Fruit fly (Drosophila melanogaster): Measurements from ENCODE around the gene Pde11.

The Pde11 gene

dm6 chr2L:18559084-18559483, 31.1 kb downstream of the Pde11 start:
- TF ChIP-seq GATAd (GFP tag; optimal IDR thresholded peaks at IDR 0.05) (peak; percentile 12), Mio (GFP tag; optimal IDR thresholded peaks at IDR 0.05) (no peak), rgr (GFP tag; optimal IDR thresholded peaks at IDR 0.05) (peak; percentile 19), Hr83 (GFP tag; optimal IDR thresholded peaks at IDR 0.05; ENCODE audit: poor library complexity, severe bottlenecking) (peak; percentile 25), pan (optimal IDR thresholded peaks at IDR 0.05) (no peak), Hnf4 (GFP tag; optimal IDR thresholded peaks at IDR 0.05) (peak; percentile 26), tai (GFP tag; optimal IDR thresholded peaks at IDR 0.05) (no peak), Abd-B (GFP tag; optimal IDR thresholded peaks at IDR 0.05) (no peak), h (GFP tag; optimal IDR thresholded peaks at IDR 0.05) (peak; percentile 78), Rel (GFP tag; optimal IDR thresholded peaks at IDR 0.05) (no peak), Rel (tag; optimal IDR thresholded peaks at IDR 0.05) (peak; percentile 54), OdsH (GFP tag; optimal IDR thresholded peaks at IDR 0.05) (peak; percentile 41), CG32264 (GFP tag; optimal IDR thresholded peaks at IDR 0.05) (no peak), Sp1 (GFP tag; optimal IDR thresholded peaks at IDR 0.05) (peak; percentile 19), foxo (GFP tag; optimal IDR thresholded peaks at IDR 0.05) (peak in 1 of 2 experiments; percentile 28), psq (GFP tag; optimal IDR thresholded peaks at IDR 0.05) (peak; percentile 28), CG9705 (GFP tag; optimal IDR thresholded peaks at IDR 0.05) (peak; percentile 20), Dif (GFP tag; optimal IDR thresholded peaks at IDR 0.05; ENCODE audit: partially characterized antibody) (no peak), Hr78 (GFP tag; optimal IDR thresholded peaks at IDR 0.05) (no peak), sage (GFP tag; optimal IDR thresholded peaks at IDR 0.05) (no peak), CrebA (GFP tag; optimal IDR thresholded peaks at IDR 0.05; ENCODE audit: borderline replicate concordance) (peak; percentile 54)

DNA sequence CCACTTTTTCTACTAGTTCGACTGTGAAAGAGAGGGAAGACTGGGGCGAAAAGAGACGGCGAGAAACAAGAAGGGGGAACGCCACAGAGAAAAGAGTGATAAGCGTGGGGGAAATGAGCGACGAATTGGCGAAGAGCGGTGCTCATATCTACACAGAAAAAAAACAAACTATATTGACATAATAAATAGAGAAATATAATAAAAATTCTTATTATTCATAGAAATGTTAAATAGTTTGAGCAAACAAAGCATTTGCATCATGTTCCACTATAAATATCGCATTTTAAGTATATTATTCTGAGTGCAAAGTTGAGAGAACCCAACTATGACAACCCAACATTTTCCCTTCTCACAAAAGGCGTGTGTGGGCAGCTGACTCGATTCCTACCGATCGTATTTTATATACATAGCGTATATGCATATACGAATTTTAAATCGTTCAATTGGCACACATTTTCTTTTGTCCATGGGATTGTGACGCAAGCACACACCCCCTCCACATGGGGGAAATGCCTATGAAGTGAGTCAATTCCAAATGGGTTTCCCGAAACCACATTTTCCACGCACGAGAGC, 32.1 kb downstream of the Pde11 start:
- TF ChIP-seq Sp1 (GFP tag; optimal IDR thresholded peaks at IDR 0.05) (no peak), HLH106 (tag; optimal IDR thresholded peaks at IDR 0.05) (peak; percentile 17), Dif (GFP tag; optimal IDR thresholded peaks at IDR 0.05; ENCODE audit: partially characterized antibody) (no peak), dsf (GFP tag; optimal IDR thresholded peaks at IDR 0.05; ENCODE audit: borderline replicate concordance) (no peak), Vsx2 (GFP tag; optimal IDR thresholded peaks at IDR 0.05; ENCODE audit: partially characterized antibody) (no peak), pan (optimal IDR thresholded peaks at IDR 0.05) (no peak), N (GFP tag; optimal IDR thresholded peaks at IDR 0.05) (no peak), sage (GFP tag; optimal IDR thresholded peaks at IDR 0.05) (peak; percentile 29), Mio (GFP tag; optimal IDR thresholded peaks at IDR 0.05) (no peak), Hnf4 (GFP tag; optimal IDR thresholded peaks at IDR 0.05) (peak; percentile 4), jim (GFP tag; optimal IDR thresholded peaks at IDR 0.05) (no peak), psq (GFP tag; optimal IDR thresholded peaks at IDR 0.05) (peak; percentile 48), sv (GFP tag; optimal IDR thresholded peaks at IDR 0.05) (peak; percentile 52), h (GFP tag; optimal IDR thresholded peaks at IDR 0.05) (peak; percentile 11), foxo (GFP tag; optimal IDR thresholded peaks at IDR 0.05) (peak in 1 of 2 experiments; percentile 73), br (GFP tag; optimal IDR thresholded peaks at IDR 0.05) (no peak), Rel (GFP tag; optimal IDR thresholded peaks at IDR 0.05) (no peak), Rel (tag; optimal IDR thresholded peaks at IDR 0.05) (no peak), CG32264 (GFP tag; optimal IDR thresholded peaks at IDR 0.05) (no peak), fru (GFP tag; optimal IDR thresholded peaks at IDR 0.05) (peak; percentile 39), Abd-B (GFP tag; optimal IDR thresholded peaks at IDR 0.05) (no peak), CG9705 (GFP tag; optimal IDR thresholded peaks at IDR 0.05) (no peak), woc (GFP tag; optimal IDR thresholded peaks at IDR 0.05) (no peak), OdsH (GFP tag; optimal IDR thresholded peaks at IDR 0.05) (peak; percentile 14), ey (GFP tag; optimal IDR thresholded peaks at IDR 0.05) (no peak), GATAd (GFP tag; optimal IDR thresholded peaks at IDR 0.05) (no peak), tai (GFP tag; optimal IDR thresholded peaks at IDR 0.05) (no peak), CrebA (GFP tag; optimal IDR thresholded peaks at IDR 0.05; ENCODE audit: borderline replicate concordance) (no peak), rgr (GFP tag; optimal IDR thresholded peaks at IDR 0.05) (peak; percentile 20)

DNA sequence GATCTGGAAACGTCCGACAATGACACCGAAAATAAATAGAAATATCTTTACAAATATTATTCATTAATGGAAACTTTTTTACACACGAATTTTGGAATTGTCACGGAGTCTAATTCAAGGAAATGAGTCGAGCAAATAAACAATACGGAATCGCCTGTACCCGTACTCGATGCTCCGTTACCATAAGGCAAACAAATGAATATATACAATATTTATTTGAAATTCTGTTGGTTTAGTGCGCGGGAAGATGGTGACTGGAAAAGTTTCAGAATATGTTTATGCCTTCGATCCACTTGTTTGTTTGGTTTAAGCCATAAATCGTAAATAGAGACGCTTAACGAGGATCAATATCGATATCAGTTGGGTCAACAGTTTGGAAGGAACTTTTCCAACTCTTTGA, 33.8 kb downstream of the Pde11 start:
- TF ChIP-seq dmrt93B (GFP tag; optimal IDR thresholded peaks at IDR 0.05) (no peak), Hnf4 (GFP tag; optimal IDR thresholded peaks at IDR 0.05) (no peak), brk (GFP tag; optimal IDR thresholded peaks at IDR 0.05) (no peak), Vsx2 (GFP tag; optimal IDR thresholded peaks at IDR 0.05; ENCODE audit: partially characterized antibody) (no peak), dsf (GFP tag; optimal IDR thresholded peaks at IDR 0.05; ENCODE audit: borderline replicate concordance) (no peak), fru (GFP tag; optimal IDR thresholded peaks at IDR 0.05) (no peak), sage (GFP tag; optimal IDR thresholded peaks at IDR 0.05) (no peak), h (GFP tag; optimal IDR thresholded peaks at IDR 0.05) (no peak)
